Worm (Caenorhabditis elegans): ENCODE measurements around the gene ttr-46.

DNA sequence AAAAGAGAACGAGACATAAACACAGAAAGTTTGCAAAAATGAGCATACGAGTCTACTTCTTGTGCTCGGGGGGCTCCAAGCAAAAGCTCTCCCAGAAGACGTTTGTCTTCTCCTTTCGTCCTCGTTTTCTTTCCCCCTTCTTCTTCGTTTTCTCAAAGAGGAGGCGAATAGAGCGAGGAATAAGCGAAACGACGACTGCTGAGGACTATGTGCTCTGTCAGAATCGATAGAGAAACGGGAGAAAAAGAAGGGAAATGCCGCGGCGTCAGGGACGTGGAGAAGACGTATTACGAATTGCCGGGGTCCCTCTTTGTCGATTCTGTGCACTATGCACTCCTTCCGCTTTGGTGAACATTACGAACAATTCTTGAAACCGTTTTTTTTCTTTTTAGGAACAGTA lies 27.4 kb downstream of the ttr-46 start:
- no peak for TF ChIP-seq vab-15 (tag; optimal IDR thresholded peaks at IDR 0.05)
- no peak for TF ChIP-seq C16A3.4 (tag; optimal IDR thresholded peaks at IDR 0.05)
- TF ChIP-seq jun-1 (tag; optimal IDR thresholded peaks at IDR 0.05): no peak
- TF ChIP-seq lin-13 (GFP tag; optimal IDR thresholded peaks at IDR 0.05): no peak
- no peak for TF ChIP-seq nhr-11 (tag; optimal IDR thresholded peaks at IDR 0.05)
- no peak for TF ChIP-seq nhr-237 (tag; optimal IDR thresholded peaks at IDR 0.05)
- TF ChIP-seq egl-27 (tag; optimal IDR thresholded peaks at IDR 0.05): no peak
